Worm (Caenorhabditis elegans) whole organism, late embryonic: ENCODE results near the gene C25G4.3.

Source experiments
- C38D4.7 ChIP-seq: fragments of 200-800 bp; sonication (Bioruptor generic); optimal IDR thresholded peaks from 2 replicates; lab custom pipeline; 2018; ENCODE audit warnings: mild to moderate bottlenecking, missing genetic modification characterization, moderate library complexity, missing compliant biosample characterization
- K09A11.1 ChIP-seq: sonication (generic microtip); optimal IDR thresholded peaks from 2 replicates; lab custom pipeline; 2017; ENCODE audit warnings: antibody characterized with exemption, mild to moderate bottlenecking, missing genetic modification characterization, missing compliant biosample characterization; ENCODE audit not compliant: insufficient read depth
- T23F11.4 ChIP-seq: fragments of 200-800 bp; sonication (Bioruptor generic); optimal IDR thresholded peaks from 2 replicates; lab custom pipeline; 2018; ENCODE audit warnings: mild to moderate bottlenecking, missing genetic modification characterization, missing compliant biosample characterization
- Y22D7AL.16 ChIP-seq: sonication (generic microtip); optimal IDR thresholded peaks from 2 replicates; lab custom pipeline; 2016; ENCODE audit warnings: missing genetic modification characterization, missing compliant biosample characterization
- ahr-1 ChIP-seq: sonication (generic microtip); optimal IDR thresholded peaks from 2 replicates; lab custom pipeline; 2016; ENCODE audit warnings: missing genetic modification characterization, missing compliant biosample characterization
- ceh-14 ChIP-seq: sonication (generic microtip); optimal IDR thresholded peaks from 2 replicates; lab custom pipeline; 2016; ENCODE audit warnings: missing genotype, missing genetic modification characterization, missing compliant biosample characterization
- ceh-18 ChIP-seq: sonication (generic microtip); optimal IDR thresholded peaks from 2 replicates; lab custom pipeline; 2016; ENCODE audit warnings: missing genetic modification characterization, missing compliant biosample characterization
- ceh-19 ChIP-seq: fragments of 200-800 bp; sonication (Bioruptor generic); optimal IDR thresholded peaks from 2 replicates; lab custom pipeline; 2018; ENCODE audit warnings: mild to moderate bottlenecking, missing genetic modification characterization, missing compliant biosample characterization
- ceh-22 ChIP-seq: sonication (generic microtip); optimal IDR thresholded peaks from 2 replicates; lab custom pipeline; 2017; ENCODE audit warnings: missing biosample characterization, missing genetic modification characterization
- ceh-34 ChIP-seq: sonication (generic microtip); optimal IDR thresholded peaks from 2 replicates; lab custom pipeline; 2016; ENCODE audit warnings: mild to moderate bottlenecking, missing genetic modification characterization, missing compliant biosample characterization
- ceh-48 ChIP-seq: sonication (generic microtip); optimal IDR thresholded peaks from 2 replicates; lab custom pipeline; 2016; ENCODE audit warnings: missing genetic modification characterization, inconsistent platforms, missing compliant biosample characterization
- ceh-9 ChIP-seq: sonication (generic microtip); optimal IDR thresholded peaks from 2 replicates; lab custom pipeline; 2016; ENCODE audit warnings: mild to moderate bottlenecking, missing genetic modification characterization, inconsistent platforms, missing compliant biosample characterization
- che-1 ChIP-seq: sonication (generic microtip); optimal IDR thresholded peaks from 2 replicates; lab custom pipeline; 2016; ENCODE audit warnings: mild to moderate bottlenecking, missing genetic modification characterization, missing compliant biosample characterization
- dve-1 ChIP-seq: sonication (generic microtip); optimal IDR thresholded peaks from 2 replicates; lab custom pipeline; 2017; ENCODE audit warnings: antibody characterized with exemption, mild to moderate bottlenecking, missing genetic modification characterization, missing compliant biosample characterization
- elt-4 ChIP-seq: sonication (generic microtip); optimal IDR thresholded peaks from 2 replicates; lab custom pipeline; 2016; ENCODE audit warnings: missing genetic modification characterization, missing compliant biosample characterization
- eyg-1 ChIP-seq: sonication (generic microtip); optimal IDR thresholded peaks from 2 replicates; lab custom pipeline; 2016; ENCODE audit warnings: missing genotype, missing genetic modification characterization, missing compliant biosample characterization
- fkh-6 ChIP-seq: sonication (generic microtip); optimal IDR thresholded peaks from 2 replicates; lab custom pipeline; 2016; ENCODE audit warnings: missing genetic modification characterization, missing compliant biosample characterization
- gmeb-2 ChIP-seq: sonication (generic microtip); optimal IDR thresholded peaks from 2 replicates; lab custom pipeline; 2016; ENCODE audit warnings: missing genetic modification characterization, inconsistent platforms, missing compliant biosample characterization
- hlh-30 ChIP-seq: sonication (generic microtip); optimal IDR thresholded peaks from 2 replicates; lab custom pipeline; 2017; ENCODE audit warnings: antibody characterized with exemption, missing genetic modification characterization, missing compliant biosample characterization; ENCODE audit not compliant: insufficient read depth
- hlh-8 ChIP-seq: sonication (generic microtip); optimal IDR thresholded peaks from 2 replicates; lab custom pipeline; 2016; ENCODE audit warnings: missing genotype, missing genetic modification characterization, missing compliant biosample characterization
- lim-6 ChIP-seq: sonication (generic microtip); optimal IDR thresholded peaks from 2 replicates; lab custom pipeline; 2016; ENCODE audit warnings: missing genetic modification characterization, missing compliant biosample characterization
- madf-2 ChIP-seq: sonication (generic microtip); optimal IDR thresholded peaks from 2 replicates; lab custom pipeline; 2017; ENCODE audit warnings: missing genetic modification characterization, missing compliant biosample characterization
- mec-3 ChIP-seq: sonication (generic microtip); optimal IDR thresholded peaks from 2 replicates; lab custom pipeline; 2016; ENCODE audit warnings: borderline replicate concordance, missing genetic modification characterization, missing compliant biosample characterization
- nhr-232 ChIP-seq: sonication (generic microtip); optimal IDR thresholded peaks from 2 replicates; lab custom pipeline; 2016; ENCODE audit warnings: missing genetic modification characterization, missing compliant biosample characterization
- npax-4 ChIP-seq: sonication (generic microtip); optimal IDR thresholded peaks from 2 replicates; lab custom pipeline; 2016; ENCODE audit warnings: missing genetic modification characterization, missing compliant biosample characterization
- pag-3 ChIP-seq: sonication (generic microtip); optimal IDR thresholded peaks from 2 replicates; lab custom pipeline; 2016; ENCODE audit warnings: missing compliant biosample characterization, missing genetic modification characterization, borderline replicate concordance
- pax-1 ChIP-seq: fragments of 150-350 bp; optimal IDR thresholded peaks from 2 replicates; lab custom pipeline; 2014; ENCODE audit warnings: missing biosample characterization, missing genetic modification characterization
- pha-2 ChIP-seq: sonication (generic microtip); optimal IDR thresholded peaks from 2 replicates; lab custom pipeline; 2017; ENCODE audit warnings: mild to moderate bottlenecking, missing genetic modification characterization, missing compliant biosample characterization
- ref-2 ChIP-seq: sonication (generic microtip); optimal IDR thresholded peaks from 2 replicates; lab custom pipeline; 2016; ENCODE audit warnings: missing genetic modification characterization, missing compliant biosample characterization
- rnt-1 ChIP-seq: sonication (generic microtip); optimal IDR thresholded peaks from 2 replicates; lab custom pipeline; 2016; ENCODE audit warnings: missing genetic modification characterization, missing compliant biosample characterization
- sdc-2 ChIP-seq: sonication (generic microtip); optimal IDR thresholded peaks from 2 replicates; lab custom pipeline; 2016; ENCODE audit warnings: missing genotype, missing genetic modification characterization, missing compliant biosample characterization
- tbx-2 ChIP-seq: sonication (generic microtip); optimal IDR thresholded peaks from 2 replicates; lab custom pipeline; 2016; ENCODE audit warnings: missing genetic modification characterization, missing compliant biosample characterization
- unc-3 ChIP-seq, 2 experiments: fragments of 200-800 bp in 1 of 2; sonication (Bioruptor generic) in 1 of 2; sonication (generic microtip) in 1 of 2; conservative IDR thresholded peaks in 1 of 2; optimal IDR thresholded peaks in 1 of 2; 2 replicates each; pipeline versions ENCODE4 v1.3.6 to Lab custom; 2016 to 2022; ENCODE audit warnings: missing compliant biosample characterization in 2 of 2, missing genetic modification characterization in 2 of 2, missing genetic modification reagents in 1 of 2
- unc-42 ChIP-seq: sonication (generic microtip); optimal IDR thresholded peaks from 2 replicates; lab custom pipeline; 2016; ENCODE audit warnings: missing genotype, missing genetic modification characterization, missing compliant biosample characterization

Gene C25G4.3

ce11 chrIV:12464822-12465221 lies 19.1 kb upstream of the C25G4.3 start:
- TF ChIP-seq unc-42 (tag; lab: Kevin White, UChicago) (no peak), pha-2 (tag; lab: Kevin White, UChicago) (no peak), hlh-30 (tag; lab: Kevin White, UChicago) (no peak), rnt-1 (tag; lab: Kevin White, UChicago) (no peak), npax-4 (tag; lab: Kevin White, UChicago) (no peak), madf-2 (tag; lab: Kevin White, UChicago) (no peak), T23F11.4 (GFP tag; lab: Kevin White, UChicago) (no peak), pag-3 (tag; lab: Kevin White, UChicago) (no peak), hlh-8 (tag; lab: Kevin White, UChicago) (no peak), C38D4.7 (GFP tag; lab: Kevin White, UChicago) (no peak), ceh-19 (GFP tag; lab: Kevin White, UChicago) (no peak), ceh-14 (no peak), lim-6 (tag; lab: Kevin White, UChicago) (no peak), nhr-232 (no peak), dve-1 (no peak), ceh-22 (tag; lab: Kevin White, UChicago) (no peak)

ce11 chrIV:12463370-12463769 lies 17.7 kb upstream of the C25G4.3 start, which contains the start of gene C25G4.8:
Gene C25G4.8, minus strand, starts transcription at chrIV:12463470.
- TF ChIP-seq pax-1 (tag; lab: Kevin White, UChicago): no peak
- TF ChIP-seq ceh-48 (tag; lab: Kevin White, UChicago): no peak
- TF ChIP-seq madf-2 (tag; lab: Kevin White, UChicago): no peak
- no peak for TF ChIP-seq ceh-18 (tag; lab: Kevin White, UChicago)
- no peak for TF ChIP-seq rnt-1 (tag; lab: Kevin White, UChicago)
- TF ChIP-seq dve-1: no peak
- no peak for TF ChIP-seq eyg-1 (tag; lab: Kevin White, UChicago)
- TF ChIP-seq C38D4.7 (GFP tag; lab: Kevin White, UChicago): no peak

- no peak for TF ChIP-seq eyg-1 (tag; lab: Kevin White, UChicago)
- no peak for TF ChIP-seq mec-3 (tag; lab: Kevin White, UChicago)
- TF ChIP-seq elt-4 (tag; lab: Kevin White, UChicago): no peak
- TF ChIP-seq gmeb-2 (tag; lab: Kevin White, UChicago): no peak
- no peak for TF ChIP-seq sdc-2 (tag; lab: Kevin White, UChicago)
Observed at ce11 chrIV:12456613-12457012, 10.9 kb upstream of the C25G4.3 start, which contains the start of gene C25G4.7. Gene C25G4.7, plus strand, starts transcription at chrIV:12456913.

ce11 chrIV:12454750-12455149 lies 9.1 kb upstream of the C25G4.3 start, which contains the start of gene smz-1:
Gene smz-1, plus strand, starts transcription at chrIV:12455050.
- no peak for TF ChIP-seq ceh-34 (tag; lab: Kevin White, UChicago)
- no peak for TF ChIP-seq rnt-1 (tag; lab: Kevin White, UChicago)
- TF ChIP-seq tbx-2 (tag; lab: Kevin White, UChicago): no peak
- no peak for TF ChIP-seq pag-3 (tag; lab: Kevin White, UChicago)
- no peak for TF ChIP-seq hlh-30 (tag; lab: Kevin White, UChicago)
- TF ChIP-seq unc-3 (GFP tag; conservative IDR thresholded peaks at IDR 0.05; lab: Robert Waterston, UW): no peak
- no peak for TF ChIP-seq unc-3 (tag; optimal IDR thresholded peaks at IDR 0.05; lab: Kevin White, UChicago)
- TF ChIP-seq ref-2 (tag; lab: Kevin White, UChicago): no peak

ce11 chrIV:12454115-12454514 lies 8.4 kb upstream of the C25G4.3 start, which contains the start of gene spe-44:
Gene spe-44, minus strand, starts transcription at chrIV:12454215.
- TF ChIP-seq rnt-1 (tag; lab: Kevin White, UChicago) (no peak), ahr-1 (tag; lab: Kevin White, UChicago) (no peak), ref-2 (tag; lab: Kevin White, UChicago) (no peak), npax-4 (tag; lab: Kevin White, UChicago) (no peak), unc-3 (GFP tag; conservative IDR thresholded peaks at IDR 0.05; lab: Robert Waterston, UW) (no peak), unc-3 (tag; optimal IDR thresholded peaks at IDR 0.05; lab: Kevin White, UChicago) (no peak), Y22D7AL.16 (no peak), eyg-1 (tag; lab: Kevin White, UChicago) (no peak), ceh-22 (tag; lab: Kevin White, UChicago) (no peak), fkh-6 (tag; lab: Kevin White, UChicago) (no peak), ceh-9 (tag; lab: Kevin White, UChicago) (no peak), pag-3 (tag; lab: Kevin White, UChicago) (no peak), K09A11.1 (tag; lab: Kevin White, UChicago) (no peak), nhr-232 (no peak), che-1 (no peak)
